Worm (Caenorhabditis elegans): ENCODE results near the gene dpr-1.

dpr-1 gene

ce11 chrV:13908120-13908915 lies 33.7 kb downstream of the dpr-1 start:
- TF ChIP-seq rpc-1 (optimal IDR thresholded peaks at IDR 0.05) = no peak
- TF ChIP-seq rpc-1 (tag; optimal IDR thresholded peaks at IDR 0.05) = no peak
- no peak for TF ChIP-seq lsl-1 (GFP tag; optimal IDR thresholded peaks at IDR 0.05)
- no peak; the same call in 1 of the 2 replicates for TF ChIP-seq attf-6 (GFP tag; IDR thresholded peaks at IDR 0.05)
- peak; percentile 38 for TF ChIP-seq chd-7 (tag; optimal IDR thresholded peaks at IDR 0.05)
- no peak for TF ChIP-seq cebp-2 (GFP tag; IDR thresholded peaks at IDR 0.05)
- TF ChIP-seq unc-130 (GFP tag; optimal IDR thresholded peaks at IDR 0.05) = no peak
- TF ChIP-seq Y79H2A.3 (GFP tag; conservative IDR thresholded peaks at IDR 0.05) = peak; percentile 6; the same call in 1 of the 2 replicates
- TF ChIP-seq F39B2.1 (GFP tag; IDR thresholded peaks at IDR 0.05) = no peak
- TF ChIP-seq ama-1 (optimal IDR thresholded peaks at IDR 0.05) = peak; percentile 53
- no peak for TF ChIP-seq ama-1 (GFP tag; optimal IDR thresholded peaks at IDR 0.05)
- no peak for TF ChIP-seq nhr-80 (tag; optimal IDR thresholded peaks at IDR 0.05)
- TF ChIP-seq snpc-1.1 (tag; optimal IDR thresholded peaks at IDR 0.05; ENCODE audit: insufficient read depth) = no peak
- TF ChIP-seq lsy-27 (tag; optimal IDR thresholded peaks at IDR 0.05; ENCODE audit: borderline replicate concordance, insufficient read depth) = no peak
- no peak for TF ChIP-seq lin-26 (GFP tag; IDR thresholded peaks at IDR 0.05)
- TF ChIP-seq lin-40 (tag; optimal IDR thresholded peaks at IDR 0.05) = no peak
- no peak for TF ChIP-seq ztf-22 (GFP tag; optimal IDR thresholded peaks at IDR 0.05)
- TF ChIP-seq madf-8 (GFP tag; conservative IDR thresholded peaks at IDR 0.05) = no peak
- no peak for TF ChIP-seq mes-4 (tag; optimal IDR thresholded peaks at IDR 0.05)
- TF ChIP-seq gei-17 (GFP tag; optimal IDR thresholded peaks at IDR 0.05) = no peak
- no peak for TF ChIP-seq nhr-179 (tag; optimal IDR thresholded peaks at IDR 0.05)
- TF ChIP-seq ztf-3 (GFP tag; optimal IDR thresholded peaks at IDR 0.05) = peak; percentile 41
- no peak for TF ChIP-seq T07F8.4 (tag; optimal IDR thresholded peaks at IDR 0.05)
- no peak for TF ChIP-seq fkh-3 (tag; optimal IDR thresholded peaks at IDR 0.05)
- peak; percentile 1 for TF ChIP-seq athp-1 (tag; optimal IDR thresholded peaks at IDR 0.05)
- TF ChIP-seq tlf-1 (GFP tag; optimal IDR thresholded peaks at IDR 0.05) = no peak
- no peak for TF ChIP-seq ceh-58 (GFP tag; IDR thresholded peaks at IDR 0.05)
- no peak; the same call in 1 of the 2 replicates for TF ChIP-seq pbrm-1 (GFP tag; IDR thresholded peaks at IDR 0.05)
- no peak for TF ChIP-seq somi-1 (GFP tag; optimal IDR thresholded peaks at IDR 0.05)
- TF ChIP-seq K12H6.12 (tag; optimal IDR thresholded peaks at IDR 0.05) = no peak
- no peak for TF ChIP-seq ztf-26 (tag; optimal IDR thresholded peaks at IDR 0.05)
- no peak for TF ChIP-seq let-526 (GFP tag; IDR thresholded peaks at IDR 0.05)
- TF ChIP-seq cebp-1 (GFP tag; IDR thresholded peaks at IDR 0.05) = no peak
- TF ChIP-seq cebp-1 (tag; optimal IDR thresholded peaks at IDR 0.05) = peak; percentile 29
- TF ChIP-seq efl-1 (GFP tag; optimal IDR thresholded peaks at IDR 0.05) = no peak
- peak; percentile 7; the same call in 1 of the 2 replicates for TF ChIP-seq Y56A3A.18 (GFP tag; IDR thresholded peaks at IDR 0.05)
- no peak for TF ChIP-seq attf-5 (GFP tag; optimal IDR thresholded peaks at IDR 0.05)
- no peak for TF ChIP-seq ceh-79 (tag; optimal IDR thresholded peaks at IDR 0.05)
- peak; percentile 33; the same call in 1 of the 2 replicates for TF ChIP-seq ztf-28 (GFP tag; IDR thresholded peaks at IDR 0.05)
- peak; percentile 57 for TF ChIP-seq dox-1 (GFP tag; IDR thresholded peaks at IDR 0.05)
- TF ChIP-seq attf-3 (GFP tag; conservative IDR thresholded peaks at IDR 0.05) = 0 out of 2 replicates have a peak, but pooled peaks have one; percentile 8
- no peak for TF ChIP-seq bed-1 (GFP tag; IDR thresholded peaks at IDR 0.05)
- TF ChIP-seq Y53G8AR.9 (GFP tag; conservative IDR thresholded peaks at IDR 0.05) = no peak
- no peak for TF ChIP-seq tbp1 (GFP tag; optimal IDR thresholded peaks at IDR 0.05)
- no peak for TF ChIP-seq ztf-25 (GFP tag; IDR thresholded peaks at IDR 0.05)
- no peak for TF ChIP-seq C17E4.6 (GFP tag; IDR thresholded peaks at IDR 0.05)
- TF ChIP-seq K11D2.4 (GFP tag; IDR thresholded peaks at IDR 0.05) = peak; percentile 45
- no peak for TF ChIP-seq T26A5.8 (tag; optimal IDR thresholded peaks at IDR 0.05)
- no peak for TF ChIP-seq mcd-1 (GFP tag; IDR thresholded peaks at IDR 0.05)
